Worm (Caenorhabditis elegans) whole organism, L4 larva: ENCODE results near the gene Y73C8B.1.

Experiments used
- F10B5.3 ChIP-seq: sonication (generic microtip); optimal IDR thresholded peaks from 2 replicates; lab custom pipeline; 2016; ENCODE audit warnings: mild to moderate bottlenecking, missing genetic modification characterization, missing compliant biosample characterization
- F37D6.2 ChIP-seq: sonication (generic microtip); optimal IDR thresholded peaks from 2 replicates; lab custom pipeline; 2016; ENCODE audit warnings: mild to moderate bottlenecking, missing genetic modification characterization, missing compliant biosample characterization
- F49E8.2 ChIP-seq: sonication (generic microtip); optimal IDR thresholded peaks from 2 replicates; lab custom pipeline; 2016; ENCODE audit warnings: missing compliant biosample characterization, mild to moderate bottlenecking, missing genetic modification characterization, borderline replicate concordance
- R02D3.7 ChIP-seq: fragments of 150-350 bp; sonication (generic microtip); optimal IDR thresholded peaks from 3 replicates; lab custom pipeline; 2014; ENCODE audit warnings: missing biosample characterization, missing genetic modification characterization
- T20F7.1 ChIP-seq: fragments of 200-800 bp; sonication (Bioruptor generic); optimal IDR thresholded peaks from 2 replicates; lab custom pipeline; 2018; ENCODE audit warnings: mild to moderate bottlenecking, missing genetic modification characterization, missing compliant biosample characterization
- T26A8.4 ChIP-seq: fragments of 200-800 bp; sonication (Bioruptor generic); IDR thresholded peaks from 2 replicates; pipeline ENCODE4 v1.3.6; 2022; ENCODE audit warnings: missing genetic modification characterization, missing compliant biosample characterization
- Y75B8A.6 ChIP-seq: fragments of 200-800 bp; sonication (Bioruptor generic); IDR thresholded peaks from 2 replicates; pipeline ENCODE4 v1.3.6; 2022; ENCODE audit warnings: missing genetic modification reagents, missing genetic modification characterization, missing compliant biosample characterization
- ZK546.5 ChIP-seq, 2 experiments: sonication (generic microtip); optimal IDR thresholded peaks; 2 replicates each; lab custom pipeline; 2017; ENCODE audit warnings: missing biosample characterization in 2 of 2, missing genetic modification characterization in 2 of 2
- aly-2 ChIP-seq: sonication (generic microtip); optimal IDR thresholded peaks from 2 replicates; lab custom pipeline; 2018; ENCODE audit warnings: missing biosample characterization, missing genetic modification characterization
- arid-1 ChIP-seq: fragments of 200-800 bp; sonication (Bioruptor generic); conservative IDR thresholded peaks from 2 replicates; pipeline ENCODE4 v1.3.6; 2022; ENCODE audit warnings: missing genetic modification reagents, missing genetic modification characterization, missing compliant biosample characterization
- ceh-20 ChIP-seq: fragments of 200-800 bp; sonication (Bioruptor generic); IDR thresholded peaks from 2 replicates; pipeline ENCODE4 v1.3.6; 2022; ENCODE audit warnings: missing genetic modification reagents, missing genetic modification characterization, missing compliant biosample characterization
- ceh-44 ChIP-seq: fragments of 200-800 bp; sonication (Bioruptor generic); IDR thresholded peaks from 2 replicates; pipeline ENCODE4 v1.3.6; 2022; ENCODE audit warnings: missing genetic modification reagents, missing genetic modification characterization, missing compliant biosample characterization
- ceh-62 ChIP-seq: sonication (generic microtip); optimal IDR thresholded peaks from 2 replicates; lab custom pipeline; 2017; ENCODE audit warnings: missing biosample characterization, missing genetic modification characterization
- ceh-82 ChIP-seq: sonication (generic microtip); optimal IDR thresholded peaks from 2 replicates; lab custom pipeline; 2017; ENCODE audit warnings: missing biosample characterization, missing genetic modification characterization
- ces-1 ChIP-seq: fragments of 150-350 bp; sonication (generic microtip); optimal IDR thresholded peaks from 4 replicates; lab custom pipeline; 2014; ENCODE audit warnings: missing biosample characterization, missing genetic modification reagents, missing genetic modification characterization
- cey-2 ChIP-seq: sonication (generic microtip); optimal IDR thresholded peaks from 3 replicates; lab custom pipeline; 2017; ENCODE audit warnings: missing genetic modification characterization, mild to moderate bottlenecking, missing compliant biosample characterization, antibody characterized with exemption, borderline replicate concordance; ENCODE audit not compliant: insufficient read depth
- daf-12 ChIP-seq: fragments of 150-350 bp; optimal IDR thresholded peaks from 2 replicates; lab custom pipeline; 2014; ENCODE audit warnings: missing biosample characterization, missing genetic modification reagents, missing genetic modification characterization
- daf-19 ChIP-seq: fragments of 200-800 bp; sonication (Bioruptor generic); conservative IDR thresholded peaks from 2 replicates; pipeline ENCODE4 v1.3.6; 2022; ENCODE audit warnings: missing genetic modification characterization, missing compliant biosample characterization
- daf-8 ChIP-seq: fragments of 200-800 bp; sonication (Bioruptor generic); IDR thresholded peaks from 2 replicates; pipeline ENCODE4 v1.3.6; 2022; ENCODE audit warnings: missing genetic modification characterization, missing compliant biosample characterization
- dmd-6 ChIP-seq: fragments of 200-800 bp; sonication (Bioruptor generic); IDR thresholded peaks from 2 replicates; pipeline ENCODE4 v1.3.6; 2022; ENCODE audit warnings: missing genetic modification reagents, missing genetic modification characterization, missing compliant biosample characterization
- dmd-9 ChIP-seq: fragments of 200-800 bp; sonication (Bioruptor generic); IDR thresholded peaks from 2 replicates; pipeline ENCODE4 v1.3.6; 2022; ENCODE audit warnings: missing genetic modification reagents, missing genetic modification characterization, missing compliant biosample characterization
- duxl-1 ChIP-seq: sonication (generic microtip); optimal IDR thresholded peaks from 2 replicates; lab custom pipeline; 2016; ENCODE audit warnings: mild to moderate bottlenecking, missing genetic modification characterization, moderate library complexity, missing compliant biosample characterization; ENCODE audit not compliant: poor library complexity
- egl-27 ChIP-seq: sonication (generic microtip); optimal IDR thresholded peaks from 3 replicates; lab custom pipeline; 2017; ENCODE audit warnings: missing biosample characterization, missing genetic modification reagents, missing genetic modification characterization
- egl-43 ChIP-seq: fragments of 200-800 bp; sonication (Bioruptor generic); IDR thresholded peaks from 2 replicates; pipeline ENCODE4 v1.3.6; 2022; ENCODE audit warnings: missing genetic modification reagents, missing genetic modification characterization, missing compliant biosample characterization
- jun-1 ChIP-seq: fragments of 150-350 bp; optimal IDR thresholded peaks from 2 replicates; lab custom pipeline; 2014; ENCODE audit warnings: missing biosample characterization, missing genetic modification reagents, missing genetic modification characterization
- lim-7 ChIP-seq: fragments of 200-800 bp; sonication (Bioruptor generic); IDR thresholded peaks from 2 replicates; pipeline ENCODE4 v1.3.6; 2022; ENCODE audit warnings: missing genetic modification characterization, missing compliant biosample characterization
- lin-1 ChIP-seq: fragments of 200-800 bp; sonication (Bioruptor generic); IDR thresholded peaks from 2 replicates; pipeline ENCODE4 v1.3.6; 2022; ENCODE audit warnings: missing genetic modification reagents, missing genetic modification characterization, missing compliant biosample characterization
- lin-15B ChIP-seq: fragments of 150-350 bp; sonication (generic microtip); optimal IDR thresholded peaks from 3 replicates; lab custom pipeline; 2014; ENCODE audit warnings: missing biosample characterization, missing genetic modification characterization
- lin-38 ChIP-seq: fragments of 200-800 bp; sonication (Bioruptor generic); IDR thresholded peaks from 2 replicates; pipeline ENCODE4 v1.3.6; 2022; ENCODE audit warnings: missing genetic modification reagents, missing genetic modification characterization, missing compliant biosample characterization
- lir-3 ChIP-seq: sonication (generic microtip); optimal IDR thresholded peaks from 2 replicates; lab custom pipeline; 2016; ENCODE audit warnings: mild to moderate bottlenecking, missing genetic modification characterization, missing compliant biosample characterization
- mdt-29 ChIP-seq: fragments of 200-800 bp; sonication (Bioruptor generic); IDR thresholded peaks from 2 replicates; pipeline ENCODE4 v1.3.6; 2022; ENCODE audit warnings: missing genetic modification reagents, missing genetic modification characterization, missing compliant biosample characterization
- nhr-10 ChIP-seq: fragments of 150-350 bp; optimal IDR thresholded peaks from 2 replicates; lab custom pipeline; 2014; ENCODE audit warnings: missing biosample characterization, missing genetic modification characterization
- nhr-102 ChIP-seq: sonication (generic microtip); optimal IDR thresholded peaks from 2 replicates; lab custom pipeline; 2016; ENCODE audit warnings: mild to moderate bottlenecking, missing genetic modification characterization, moderate library complexity, missing compliant biosample characterization
- nhr-237 ChIP-seq: sonication (generic microtip); optimal IDR thresholded peaks from 2 replicates; lab custom pipeline; 2017; ENCODE audit warnings: missing biosample characterization, missing genetic modification characterization
- nhr-25 ChIP-seq: sonication (generic microtip); optimal IDR thresholded peaks from 2 replicates; lab custom pipeline; 2017; ENCODE audit warnings: missing genetic modification characterization, mild to moderate bottlenecking, missing compliant biosample characterization, antibody characterized with exemption, moderate library complexity, borderline replicate concordance; ENCODE audit not compliant: insufficient read depth
- nhr-28 ChIP-seq: fragments of 150-350 bp; optimal IDR thresholded peaks from 2 replicates; lab custom pipeline; 2014; ENCODE audit warnings: missing biosample characterization, missing genetic modification characterization
- nhr-42 ChIP-seq: fragments of 200-800 bp; sonication (Bioruptor generic); IDR thresholded peaks from 2 replicates; pipeline ENCODE4 v1.3.6; 2022; ENCODE audit warnings: missing genetic modification characterization, missing compliant biosample characterization
- nhr-48 ChIP-seq: sonication (generic microtip); optimal IDR thresholded peaks from 2 replicates; lab custom pipeline; 2016; ENCODE audit warnings: mild to moderate bottlenecking, missing genetic modification characterization, missing compliant biosample characterization
- nhr-77 ChIP-seq: fragments of 150-350 bp; optimal IDR thresholded peaks from 2 replicates; lab custom pipeline; 2014; ENCODE audit warnings: missing biosample characterization, missing genetic modification characterization
- pha-4 ChIP-seq, 2 experiments: fragments of 150-350 bp in 1 of 2; fragments of 200-800 bp in 1 of 2; sonication (Bioruptor generic) in 1 of 2; IDR thresholded peaks in 1 of 2; optimal IDR thresholded peaks in 1 of 2; 2 replicates each; pipeline versions ENCODE4 v1.3.6 to Lab custom; 2014 to 2022; ENCODE audit warnings: missing genetic modification characterization in 2 of 2, missing genetic modification reagents in 2 of 2, missing biosample characterization in 1 of 2, missing compliant biosample characterization in 1 of 2
- pqm-1 ChIP-seq: sonication (generic microtip); optimal IDR thresholded peaks from 2 replicates; lab custom pipeline; 2017; ENCODE audit warnings: missing biosample characterization, missing genetic modification characterization
- saeg-2 ChIP-seq: fragments of 200-800 bp; sonication (Bioruptor generic); IDR thresholded peaks from 2 replicates; pipeline ENCODE4 v1.3.6; 2022; ENCODE audit warnings: missing genetic modification reagents, missing genetic modification characterization, missing compliant biosample characterization
- skn-1 ChIP-seq: fragments of 150-350 bp; optimal IDR thresholded peaks from 2 replicates; lab custom pipeline; 2014; ENCODE audit warnings: missing biosample characterization, missing genetic modification characterization
- snpc-1.2 ChIP-seq: fragments of 200-800 bp; sonication (Bioruptor generic); IDR thresholded peaks from 2 replicates; pipeline ENCODE4 v1.3.6; 2022; ENCODE audit warnings: missing genetic modification reagents, missing genetic modification characterization, missing compliant biosample characterization
- snpc-4 ChIP-seq: fragments of 150-350 bp; optimal IDR thresholded peaks from 2 replicates; lab custom pipeline; 2014; ENCODE audit warnings: missing biosample characterization, missing genetic modification characterization
- spr-1 ChIP-seq: sonication (generic microtip); optimal IDR thresholded peaks from 2 replicates; lab custom pipeline; 2016; ENCODE audit warnings: mild to moderate bottlenecking, missing genetic modification characterization, missing compliant biosample characterization
- spr-3 ChIP-seq: fragments of 200-800 bp; sonication (Bioruptor generic); optimal IDR thresholded peaks from 2 replicates; lab custom pipeline; 2018; ENCODE audit warnings: mild to moderate bottlenecking, missing genetic modification characterization, missing compliant biosample characterization
- tag-97 ChIP-seq: fragments of 200-800 bp; sonication (Bioruptor generic); IDR thresholded peaks from 2 replicates; pipeline ENCODE4 v1.3.6; 2022; ENCODE audit warnings: missing genetic modification characterization, missing compliant biosample characterization
- tra-1 ChIP-seq: fragments of 200-800 bp; sonication (Bioruptor generic); IDR thresholded peaks from 2 replicates; pipeline ENCODE4 v1.3.6; 2022; ENCODE audit warnings: missing genetic modification reagents, missing genetic modification characterization, missing compliant biosample characterization
- zfp-2 ChIP-seq: sonication (generic microtip); optimal IDR thresholded peaks from 2 replicates; lab custom pipeline; 2016; ENCODE audit warnings: mild to moderate bottlenecking, missing genetic modification characterization, missing compliant biosample characterization
- ztf-7 ChIP-seq: fragments of 150-350 bp; optimal IDR thresholded peaks from 2 replicates; lab custom pipeline; 2014; ENCODE audit warnings: missing biosample characterization, missing genetic modification characterization

The Y73C8B.1 gene

ce11 chrV:3193091-3193608 lies 3.5 kb downstream of the Y73C8B.1 start, which contains the start of the genes Y73C8B.3 and Y73C8B.9 (continued):
- TF ChIP-seq ceh-20 (peak; percentile 40; the same call in 1 of the 2 replicates), T20F7.1 (GFP tag; lab: Kevin White, UChicago) (no peak), snpc-1.2 (no peak), lin-15B (tag; lab: Kevin White, UChicago) (no peak), skn-1 (tag; lab: Kevin White, UChicago) (no peak), nhr-237 (tag; lab: Kevin White, UChicago) (no peak), saeg-2 (GFP tag; lab: Robert Waterston, UW) (no peak), ZK546.5 (tag; optimal IDR thresholded peaks at IDR 0.05; lab: Kevin White, UChicago) (no peak), nhr-25 (no peak), egl-27 (no peak), nhr-102 (tag; lab: Kevin White, UChicago) (peak; percentile 9), lir-3 (tag; lab: Kevin White, UChicago) (no peak), ceh-44 (GFP tag; lab: Robert Waterston, UW) (no peak), ces-1 (no peak), F49E8.2 (tag; lab: Kevin White, UChicago) (no peak), tag-97 (GFP tag; lab: Robert Waterston, UW) (no peak), lim-7 (GFP tag; lab: Robert Waterston, UW) (no peak), zfp-2 (tag; lab: Kevin White, UChicago) (no peak), aly-2 (tag; lab: Kevin White, UChicago) (no peak), T26A8.4 (GFP tag; lab: Robert Waterston, UW) (no peak; the same call in 1 of the 2 replicates), spr-1 (tag; lab: Kevin White, UChicago) (no peak), egl-43 (no peak), lin-1 (GFP tag; lab: Robert Waterston, UW) (peak; percentile 55; the same call in 1 of the 2 replicates), mdt-29 (GFP tag; lab: Robert Waterston, UW) (no peak), arid-1 (GFP tag; lab: Robert Waterston, UW) (no peak), pqm-1 (tag; lab: Kevin White, UChicago) (no peak), ceh-82 (tag; lab: Kevin White, UChicago) (no peak), dmd-6 (peak; percentile 83), daf-19 (GFP tag; lab: Robert Waterston, UW) (no peak), nhr-77 (peak; percentile 62), dmd-9 (GFP tag; lab: Robert Waterston, UW) (no peak), Y75B8A.6 (no peak), daf-12 (tag; lab: Kevin White, UChicago) (no peak), cey-2 (tag; lab: Kevin White, UChicago) (peak; percentile 22), R02D3.7 (tag; lab: Kevin White, UChicago) (no peak), F37D6.2 (tag; lab: Kevin White, UChicago) (no peak), nhr-28 (peak; percentile 100), jun-1 (tag; lab: Kevin White, UChicago) (no peak), nhr-48 (peak; percentile 76), daf-8 (GFP tag; lab: Robert Waterston, UW) (no peak), ztf-7 (tag; lab: Kevin White, UChicago) (no peak), lin-38 (GFP tag; lab: Robert Waterston, UW) (no peak; the same call in 1 of the 2 replicates), spr-3 (no peak), nhr-10 (no peak), tra-1 (GFP tag; lab: Robert Waterston, UW) (no peak), snpc-4 (no peak), ceh-62 (tag; lab: Kevin White, UChicago) (no peak), nhr-42 (GFP tag; lab: Robert Waterston, UW) (no peak), F10B5.3 (tag; lab: Kevin White, UChicago) (no peak), pha-4 (GFP tag; IDR thresholded peaks at IDR 0.05; lab: Robert Waterston, UW) (no peak), pha-4 (tag; optimal IDR thresholded peaks at IDR 0.05; lab: Kevin White, UChicago) (no peak), duxl-1 (peak; percentile 36)
